Fruit fly (Drosophila melanogaster) whole organism, embryonic: ENCODE measurements around the gene Prat.
A peak's percentile ranks its signal among the peaks of the same experiment; 100 is the strongest.

Source experiments
- CG16813 ChIP-seq: fragments of 200-800 bp; sonication (Bioruptor generic); IDR thresholded peaks from 3 replicates; pipeline ENCODE4 v1.3.6; 2022; ENCODE audit warnings: missing biosample characterization, missing genetic modification characterization; ENCODE audit not compliant: partially characterized antibody
- CG18764 ChIP-seq: fragments of 200-800 bp; sonication (Bioruptor generic); optimal IDR thresholded peaks from 3 replicates; lab custom pipeline; 2016; ENCODE audit warnings: missing biosample characterization, missing genetic modification characterization
- CG30020 ChIP-seq: fragments of 200-800 bp; optimal IDR thresholded peaks from 2 replicates; lab custom pipeline; 2019; ENCODE audit warnings: missing biosample characterization, mild to moderate bottlenecking, missing genetic modification characterization, moderate library complexity
- Fer1 ChIP-seq: fragments of 200-800 bp; sonication (Bioruptor generic); optimal IDR thresholded peaks from 2 replicates; lab custom pipeline; 2017; ENCODE audit warnings: missing biosample characterization, mild to moderate bottlenecking, missing genetic modification characterization
- Xrp1 ChIP-seq: fragments of 200-800 bp; sonication (Bioruptor generic); IDR thresholded peaks from 2 replicates; pipeline ENCODE4 v1.3.6; 2022; ENCODE audit warnings: missing biosample characterization, missing genetic modification characterization

DNA sequence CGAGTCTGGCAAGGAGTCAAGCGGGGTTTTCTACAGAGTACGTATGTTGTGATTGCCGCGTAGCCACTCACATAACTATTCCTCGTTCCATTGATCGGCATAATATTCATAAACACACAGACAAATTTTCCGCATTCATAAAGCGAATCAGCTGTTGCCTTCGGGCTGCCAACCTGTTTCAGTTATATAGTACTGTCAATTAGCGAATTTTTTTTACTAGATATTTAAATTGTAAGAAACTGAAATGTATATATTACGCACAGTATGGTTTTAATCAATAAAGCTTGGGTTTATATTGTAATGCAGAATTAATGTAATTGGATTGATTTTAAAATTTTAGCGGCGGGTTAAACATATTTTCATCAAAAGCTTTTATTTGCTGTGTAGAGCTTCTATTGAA is 1.6 kb upstream of the Prat start, which contains the start of gene Rfk:
- TF ChIP-seq Xrp1 (GFP tag; lab: Robert Waterston, UW) (no peak), CG16813 (GFP tag; lab: Robert Waterston, UW) (peak; percentile 33; the same call in 1 of the 3 replicates), CG18764 (GFP tag; lab: Kevin White, UChicago) (no peak), CG30020 (tag; lab: Kevin White, UChicago) (peak; percentile 52), Fer1 (no peak)
